Fruit fly (Drosophila melanogaster) whole organism, embryonic: ENCODE data around the gene gukh.

Experiments
- Asciz ChIP-seq: fragments of 200-800 bp; sonication (Bioruptor generic); optimal IDR thresholded peaks from 2 replicates; lab custom pipeline; 2017; ENCODE audit warnings: missing biosample characterization, mild to moderate bottlenecking, missing genetic modification characterization, missing genetic modification reagents
- Atf-2 ChIP-seq: fragments of 200-800 bp; sonication (Bioruptor generic); optimal IDR thresholded peaks from 2 replicates; lab custom pipeline; 2016; ENCODE audit warnings: missing biosample characterization, missing genetic modification characterization
- CG11723 ChIP-seq: fragments of 200-800 bp; sonication (Bioruptor generic); optimal IDR thresholded peaks from 2 replicates; lab custom pipeline; 2017; ENCODE audit warnings: missing biosample characterization, mild to moderate bottlenecking, missing genetic modification characterization
- CG17186 ChIP-seq: fragments of 200-800 bp; sonication (Bioruptor generic); optimal IDR thresholded peaks from 3 replicates; lab custom pipeline; 2017; ENCODE audit warnings: missing biosample characterization, missing genetic modification reagents, missing genetic modification characterization
- CG17359 ChIP-seq: fragments of 200-800 bp; sonication (Bioruptor generic); optimal IDR thresholded peaks from 3 replicates; lab custom pipeline; 2018; ENCODE audit warnings: missing biosample characterization, mild to moderate bottlenecking, missing genetic modification characterization, moderate library complexity
- CG18619 ChIP-seq: fragments of 200-800 bp; sonication (Bioruptor generic); optimal IDR thresholded peaks from 3 replicates; lab custom pipeline; 2017; ENCODE audit warnings: missing biosample characterization, mild to moderate bottlenecking, missing genetic modification characterization
- CG2199 ChIP-seq: fragments of 200-800 bp; sonication (Bioruptor generic); IDR thresholded peaks from 3 replicates; pipeline ENCODE4 v1.3.6; 2022; ENCODE audit warnings: missing biosample characterization, missing genetic modification characterization
- CG2678 ChIP-seq: fragments of 200-800 bp; sonication (Bioruptor generic); optimal IDR thresholded peaks from 3 replicates; lab custom pipeline; 2019; ENCODE audit warnings: missing biosample characterization, mild to moderate bottlenecking, missing genetic modification characterization, moderate library complexity
- CG30020 ChIP-seq: fragments of 200-800 bp; optimal IDR thresholded peaks from 2 replicates; lab custom pipeline; 2019; ENCODE audit warnings: missing biosample characterization, mild to moderate bottlenecking, missing genetic modification characterization, moderate library complexity
- CG31388 ChIP-seq: fragments of 200-800 bp; sonication (Bioruptor generic); optimal IDR thresholded peaks from 2 replicates; lab custom pipeline; 2016; ENCODE audit warnings: missing biosample characterization, missing genetic modification characterization
- CG32532 ChIP-seq: fragments of 200-800 bp; sonication (Bioruptor generic); IDR thresholded peaks from 2 replicates; pipeline ENCODE4 v1.3.6; 2022; ENCODE audit warnings: missing biosample characterization, missing genetic modification characterization
- CG3407 ChIP-seq: fragments of 200-800 bp; sonication (Bioruptor generic); optimal IDR thresholded peaks from 2 replicates; lab custom pipeline; 2018; ENCODE audit warnings: missing biosample characterization, mild to moderate bottlenecking, missing genetic modification characterization
- CG4424 ChIP-seq: fragments of 200-800 bp; sonication (Bioruptor generic); optimal IDR thresholded peaks from 3 replicates; lab custom pipeline; 2016; ENCODE audit warnings: missing biosample characterization, missing genetic modification characterization
- CG7271 ChIP-seq: fragments of 200-800 bp; sonication (Bioruptor generic); optimal IDR thresholded peaks from 2 replicates; lab custom pipeline; 2018; ENCODE audit warnings: missing biosample characterization, mild to moderate bottlenecking, missing genetic modification characterization, moderate library complexity
- CG8924 ChIP-seq: fragments of 200-800 bp; optimal IDR thresholded peaks from 3 replicates; lab custom pipeline; 2019; ENCODE audit warnings: missing biosample characterization, mild to moderate bottlenecking, missing genetic modification characterization, moderate library complexity
- CG8944 ChIP-seq: fragments of 200-800 bp; sonication (Bioruptor generic); optimal IDR thresholded peaks from 3 replicates; lab custom pipeline; 2016; ENCODE audit warnings: missing biosample characterization, missing genetic modification characterization
- CG9437 ChIP-seq: fragments of 200-800 bp; sonication (Bioruptor generic); optimal IDR thresholded peaks from 2 replicates; lab custom pipeline; 2018; ENCODE audit warnings: missing biosample characterization, mild to moderate bottlenecking, missing genetic modification characterization
- CrebB ChIP-seq: fragments of 200-800 bp; sonication (Bioruptor generic); optimal IDR thresholded peaks from 3 replicates; lab custom pipeline; 2018; ENCODE audit warnings: missing biosample characterization, mild to moderate bottlenecking, missing genetic modification characterization
- D ChIP-seq, 2 experiments: fragments of 200-800 bp in 1 of 2; fragments of >200 bp in 1 of 2; sonication (Bioruptor generic) in 1 of 2; optimal IDR thresholded peaks; 2 replicates in 1 of 2; 3 replicates in 1 of 2; lab custom pipeline; 2017; ENCODE audit warnings: mild to moderate bottlenecking in 1 of 2, missing biosample characterization in 1 of 2, missing genetic modification characterization in 1 of 2, missing genetic modification reagents in 1 of 2
- Doc3 ChIP-seq: fragments of 200-800 bp; sonication (Bioruptor generic); IDR thresholded peaks from 3 replicates; pipeline ENCODE4 v1.3.6; 2022; ENCODE audit warnings: missing biosample characterization, missing genetic modification characterization; ENCODE audit not compliant: partially characterized antibody
- HLHmδ ChIP-seq: fragments of 200-800 bp; sonication (Bioruptor generic); optimal IDR thresholded peaks from 2 replicates; lab custom pipeline; 2018; ENCODE audit warnings: missing biosample characterization, mild to moderate bottlenecking, missing genetic modification characterization, moderate library complexity
- Hr3 ChIP-seq: fragments of 200-800 bp; sonication (Bioruptor generic); optimal IDR thresholded peaks from 3 replicates; lab custom pipeline; 2016; ENCODE audit warnings: missing biosample characterization, missing genetic modification characterization
- Jarid2 ChIP-seq: fragments of 200-800 bp; sonication (Bioruptor generic); optimal IDR thresholded peaks from 3 replicates; lab custom pipeline; 2017; ENCODE audit warnings: mild to moderate bottlenecking, missing biosample characterization, missing genetic modification reagents, missing genetic modification characterization
- Kr ChIP-seq: fragments of 200-800 bp; sonication (Bioruptor generic); optimal IDR thresholded peaks from 2 replicates; lab custom pipeline; 2017; ENCODE audit warnings: missing biosample characterization, mild to moderate bottlenecking, missing genetic modification characterization
- PHDP ChIP-seq: fragments of 200-800 bp; sonication (Bioruptor generic); optimal IDR thresholded peaks from 3 replicates; lab custom pipeline; 2018; ENCODE audit warnings: missing biosample characterization, mild to moderate bottlenecking, missing genetic modification characterization, moderate library complexity
- Rfx ChIP-seq: fragments of 200-800 bp; sonication (Bioruptor generic); IDR thresholded peaks from 2 replicates; pipeline ENCODE4 v1.3.6; 2022; ENCODE audit warnings: missing biosample characterization, missing genetic modification characterization
- Sin3A ChIP-seq: fragments of >200 bp; optimal IDR thresholded peaks from 2 replicates; lab custom pipeline; 2018
- Six4 ChIP-seq: fragments of 200-800 bp; sonication (Bioruptor generic); optimal IDR thresholded peaks from 2 replicates; lab custom pipeline; 2016; ENCODE audit warnings: missing biosample characterization, missing genetic modification characterization
- Sry-β ChIP-seq: fragments of 200-800 bp; sonication (Bioruptor generic); optimal IDR thresholded peaks from 2 replicates; lab custom pipeline; 2018; ENCODE audit warnings: missing biosample characterization, mild to moderate bottlenecking, missing genetic modification characterization, moderate library complexity
- Trl ChIP-seq, 3 experiments: fragments of >200 bp in 2 of 3; fragments of 200-800 bp in 1 of 3; sonication (Bioruptor generic) in 1 of 3; optimal IDR thresholded peaks; 2 replicates in 1 of 3; 3 replicates in 2 of 3; lab custom pipeline; 2016 to 2017; ENCODE audit warnings: missing biosample characterization in 1 of 3, missing genetic modification characterization in 1 of 3
- YL-1 ChIP-seq: fragments of 200-800 bp; sonication (Bioruptor generic); optimal IDR thresholded peaks from 3 replicates; lab custom pipeline; 2017; ENCODE audit warnings: missing biosample characterization, mild to moderate bottlenecking, missing genetic modification characterization
- ab ChIP-seq: fragments of 200-800 bp; sonication (Bioruptor generic); optimal IDR thresholded peaks from 2 replicates; lab custom pipeline; 2016; ENCODE audit warnings: missing biosample characterization, missing genetic modification characterization
- bcd ChIP-seq: fragments of 200-800 bp; sonication (Bioruptor generic); optimal IDR thresholded peaks from 2 replicates; lab custom pipeline; 2017; ENCODE audit warnings: missing biosample characterization, mild to moderate bottlenecking, missing genetic modification characterization
- ci ChIP-seq: fragments of 200-800 bp; sonication (Bioruptor generic); IDR thresholded peaks from 3 replicates; pipeline ENCODE4 v1.3.6; 2022; ENCODE audit warnings: missing biosample characterization, missing genetic modification characterization
- cwo ChIP-seq: fragments of 200-800 bp; sonication (Bioruptor generic); optimal IDR thresholded peaks from 3 replicates; lab custom pipeline; 2017; ENCODE audit warnings: missing biosample characterization, missing genetic modification characterization, mild to moderate bottlenecking, moderate library complexity, missing genetic modification reagents
- danr ChIP-seq: fragments of 200-800 bp; sonication (Bioruptor generic); IDR thresholded peaks from 2 replicates; pipeline ENCODE4 v1.3.6; 2022; ENCODE audit warnings: missing biosample characterization, missing genetic modification characterization
- dm ChIP-seq: fragments of 200-800 bp; sonication (Bioruptor generic); optimal IDR thresholded peaks from 3 replicates; lab custom pipeline; 2016; ENCODE audit warnings: missing biosample characterization, missing genetic modification characterization
- ems ChIP-seq: fragments of 200-800 bp; sonication (Bioruptor generic); optimal IDR thresholded peaks from 3 replicates; lab custom pipeline; 2016; ENCODE audit warnings: missing biosample characterization, missing genetic modification characterization
- hth ChIP-seq: fragments of >200 bp; optimal IDR thresholded peaks from 2 replicates; lab custom pipeline; 2017; ENCODE audit warnings: inconsistent platforms
- klu ChIP-seq: fragments of 200-800 bp; sonication (Bioruptor generic); IDR thresholded peaks from 2 replicates; pipeline ENCODE4 v1.3.6; 2022; ENCODE audit warnings: missing biosample characterization, missing genetic modification characterization
- nom ChIP-seq: fragments of 200-800 bp; sonication (Bioruptor generic); optimal IDR thresholded peaks from 2 replicates; lab custom pipeline; 2017; ENCODE audit warnings: missing biosample characterization, missing genetic modification characterization, mild to moderate bottlenecking, moderate library complexity, missing genetic modification reagents
- onecut ChIP-seq: fragments of 200-800 bp; sonication (Bioruptor generic); IDR thresholded peaks from 2 replicates; pipeline ENCODE4 v1.3.6; 2022; ENCODE audit warnings: missing biosample characterization, missing genetic modification characterization
- org-1 ChIP-seq: fragments of 200-800 bp; sonication (Bioruptor generic); optimal IDR thresholded peaks from 2 replicates; lab custom pipeline; 2017; ENCODE audit warnings: missing biosample characterization, missing genetic modification characterization
- salm ChIP-seq: fragments of 200-800 bp; sonication (Bioruptor generic); optimal IDR thresholded peaks from 2 replicates; lab custom pipeline; 2018; ENCODE audit warnings: missing biosample characterization, mild to moderate bottlenecking, missing genetic modification characterization
- sens ChIP-seq: fragments of 200-800 bp; sonication (Bioruptor generic); peaks from one replicate; lab custom pipeline; 2016; ENCODE audit warnings: missing biosample characterization, missing genetic modification characterization
- slp2 ChIP-seq: fragments of 200-800 bp; sonication (Bioruptor generic); optimal IDR thresholded peaks from 2 replicates; lab custom pipeline; 2016; ENCODE audit warnings: missing biosample characterization, missing genetic modification characterization
- sob ChIP-seq: fragments of 200-800 bp; sonication (Bioruptor generic); IDR thresholded peaks from 2 replicates; pipeline ENCODE4 v1.3.6; 2022; ENCODE audit warnings: missing biosample characterization, missing genetic modification characterization
- tna ChIP-seq: fragments of 200-800 bp; sonication (Bioruptor generic); IDR thresholded peaks from 2 replicates; pipeline ENCODE4 v1.3.6; 2022; ENCODE audit warnings: missing biosample characterization, missing genetic modification characterization; ENCODE audit not compliant: partially characterized antibody
- trh ChIP-seq: fragments of 200-800 bp; sonication (Bioruptor generic); optimal IDR thresholded peaks from 2 replicates; lab custom pipeline; 2016; ENCODE audit warnings: missing biosample characterization, missing genetic modification characterization
- wek ChIP-seq: fragments of 200-800 bp; sonication (Bioruptor generic); optimal IDR thresholded peaks from 3 replicates; lab custom pipeline; 2018; ENCODE audit warnings: missing biosample characterization, mild to moderate bottlenecking, missing genetic modification characterization, moderate library complexity

Gene gukh

dm6 chr3R:19028758-19029157 is 44.9 kb downstream of the gukh start, which contains the start of the genes GatA and P5cr (continued):
- no peak for TF ChIP-seq D (optimal IDR thresholded peaks at IDR 0.05; lab: Kevin White, UChicago)
- no peak for TF ChIP-seq D (GFP tag; optimal IDR thresholded peaks at IDR 0.05; lab: Kevin White, UChicago)
- peak; percentile 80 for TF ChIP-seq CrebB (tag; lab: Kevin White, UChicago)
- TF ChIP-seq ci, result peak; percentile 89
- peak; percentile 34 for TF ChIP-seq org-1 (GFP tag; lab: Kevin White, UChicago)
- peak; percentile 84 for TF ChIP-seq ems
- TF ChIP-seq CG8924, result peak; percentile 71
- peak; percentile 38 for TF ChIP-seq ab
- TF ChIP-seq sob (GFP tag; lab: Robert Waterston, UW), result peak; percentile 89
- TF ChIP-seq Doc3, result no peak
- peak; percentile 10 for TF ChIP-seq CG3407 (GFP tag; lab: Kevin White, UChicago)
- peak; percentile 96 for TF ChIP-seq onecut (GFP tag; lab: Robert Waterston, UW)
- peak; percentile 69 for TF ChIP-seq nom (GFP tag; lab: Kevin White, UChicago)
- TF ChIP-seq bcd (GFP tag; lab: Kevin White, UChicago), result peak; percentile 82
- TF ChIP-seq hth, result no peak
- peak; percentile 57 for TF ChIP-seq CG11723 (GFP tag; lab: Kevin White, UChicago)
- peak; percentile 69 for TF ChIP-seq CG18619 (GFP tag; lab: Kevin White, UChicago)
- TF ChIP-seq CG2199 (GFP tag; lab: Robert Waterston, UW), result peak; percentile 52; the same call in 1 of the 3 replicates
- TF ChIP-seq salm, result peak; percentile 49
- no peak for TF ChIP-seq trh (GFP tag; lab: Kevin White, UChicago)
- no peak for TF ChIP-seq Sry-β (GFP tag; lab: Kevin White, UChicago)
- peak; percentile 98 for TF ChIP-seq Rfx
- peak; percentile 6 for TF ChIP-seq Jarid2 (GFP tag; lab: Kevin White, UChicago)
- no peak for TF ChIP-seq CG17186 (GFP tag; lab: Kevin White, UChicago)
- peak; percentile 58 for TF ChIP-seq klu (GFP tag; lab: Robert Waterston, UW)
- peak; percentile 88 for TF ChIP-seq sens (GFP tag; lab: Kevin White, UChicago)
- no peak for TF ChIP-seq Asciz (GFP tag; lab: Kevin White, UChicago)
- peak; percentile 72 for TF ChIP-seq wek (GFP tag; lab: Kevin White, UChicago)
- no peak for TF ChIP-seq CG30020 (tag; lab: Kevin White, UChicago)
- TF ChIP-seq Six4 (GFP tag; lab: Kevin White, UChicago), result peak; percentile 72
- 0 out of 2 replicates have a peak, but pooled peaks have one; percentile 32 for TF ChIP-seq danr (GFP tag; lab: Robert Waterston, UW)
- TF ChIP-seq Hr3 (GFP tag; lab: Kevin White, UChicago), result peak; percentile 72
- peak; percentile 79 for TF ChIP-seq CG4424 (GFP tag; lab: Kevin White, UChicago)
- peak; percentile 81 for TF ChIP-seq CG2678 (tag; lab: Kevin White, UChicago)
- TF ChIP-seq CG17359 (tag; lab: Kevin White, UChicago), result peak; percentile 76
- TF ChIP-seq CG31388 (GFP tag; lab: Kevin White, UChicago), result no peak
- TF ChIP-seq CG7271 (tag; lab: Kevin White, UChicago), result no peak
- no peak for TF ChIP-seq Sin3A (lab: Kevin White, UChicago)
- peak; percentile 94 for TF ChIP-seq CG32532
- TF ChIP-seq slp2, result peak; percentile 76
- TF ChIP-seq YL-1 (GFP tag; lab: Kevin White, UChicago), result peak; percentile 55
- no peak for TF ChIP-seq Kr (GFP tag; lab: Kevin White, UChicago)
- TF ChIP-seq HLHmδ (GFP tag; lab: Kevin White, UChicago), result no peak
- peak; percentile 72 for TF ChIP-seq dm (GFP tag; lab: Kevin White, UChicago)
- no peak for TF ChIP-seq tna (GFP tag; lab: Robert Waterston, UW)
- peak; percentile 74 for TF ChIP-seq Atf-2 (GFP tag; lab: Kevin White, UChicago)
- no peak for TF ChIP-seq Trl (optimal IDR thresholded peaks at IDR 0.05; lab: Kevin White, UChicago)
- TF ChIP-seq Trl (GFP tag; optimal IDR thresholded peaks at IDR 0.05; lab: Kevin White, UChicago), result peak; percentile 81
- peak; percentile 86 for TF ChIP-seq CG8944 (GFP tag; lab: Kevin White, UChicago)
- peak; percentile 35 for TF ChIP-seq CG9437
- TF ChIP-seq PHDP (tag; lab: Kevin White, UChicago), result peak; percentile 78
- TF ChIP-seq cwo (GFP tag; lab: Kevin White, UChicago), result peak; percentile 67
